Fruit fly (Drosophila melanogaster): ENCODE data around the gene CG6125.
A peak's percentile ranks its signal among the peaks of the same experiment; 100 is the strongest.

The CG6125 gene

dm6 chr3R:15418824-15419530, 12.1 kb upstream of the CG6125 start:
- TF ChIP-seq Dif (GFP tag; optimal IDR thresholded peaks at IDR 0.05; ENCODE audit: partially characterized antibody) (peak; percentile 3), br (GFP tag; optimal IDR thresholded peaks at IDR 0.05) (peak; percentile 1), ey (GFP tag; optimal IDR thresholded peaks at IDR 0.05) (peak; percentile 18), Jra (GFP tag; optimal IDR thresholded peaks at IDR 0.05) (no peak), h (GFP tag; optimal IDR thresholded peaks at IDR 0.05) (peak; percentile 8), Sp1 (GFP tag; optimal IDR thresholded peaks at IDR 0.05) (peak; percentile 67), foxo (GFP tag; optimal IDR thresholded peaks at IDR 0.05) (peak in 1 of 2 experiments; percentile 57), OdsH (GFP tag; optimal IDR thresholded peaks at IDR 0.05) (peak; percentile 42), CG32264 (GFP tag; optimal IDR thresholded peaks at IDR 0.05) (no peak), psq (GFP tag; optimal IDR thresholded peaks at IDR 0.05) (peak; percentile 23), dl (GFP tag; optimal IDR thresholded peaks at IDR 0.05; ENCODE audit: insufficient read depth in 1 of 2, partially characterized antibody in 2 of 2) (no peak), brk (GFP tag; optimal IDR thresholded peaks at IDR 0.05) (no peak), Hr78 (GFP tag; optimal IDR thresholded peaks at IDR 0.05) (no peak), rgr (GFP tag; optimal IDR thresholded peaks at IDR 0.05) (peak; percentile 38), sv (GFP tag; optimal IDR thresholded peaks at IDR 0.05) (peak; percentile 49), HLH106 (tag; optimal IDR thresholded peaks at IDR 0.05) (peak; percentile 46), Hnf4 (GFP tag; optimal IDR thresholded peaks at IDR 0.05) (no peak), woc (GFP tag; optimal IDR thresholded peaks at IDR 0.05) (peak; percentile 35)

- TF ChIP-seq ey (GFP tag; optimal IDR thresholded peaks at IDR 0.05) (no peak), Dfd (GFP tag; optimal IDR thresholded peaks at IDR 0.05) (peak; percentile 69), fru (GFP tag; optimal IDR thresholded peaks at IDR 0.05) (peak; percentile 49)
These were observed 11.2 kb upstream of the CG6125 start for dm6 chr3R:15417761-15418754.

dm6 chr3R:15414936-15415601, 8.2 kb upstream of the CG6125 start:
- TF ChIP-seq Dfd (GFP tag; optimal IDR thresholded peaks at IDR 0.05): peak; percentile 81
- TF ChIP-seq Myc (optimal IDR thresholded peaks at IDR 0.05): no peak

dm6 chr3R:15410689-15411587, 4.1 kb upstream of the CG6125 start:
- TF ChIP-seq Hnf4 (GFP tag; optimal IDR thresholded peaks at IDR 0.05) (no peak), dmrt93B (GFP tag; optimal IDR thresholded peaks at IDR 0.05) (no peak), Rel (GFP tag; optimal IDR thresholded peaks at IDR 0.05) (no peak), Rel (tag; optimal IDR thresholded peaks at IDR 0.05) (no peak), CG9705 (GFP tag; optimal IDR thresholded peaks at IDR 0.05) (no peak), Jra (GFP tag; optimal IDR thresholded peaks at IDR 0.05) (peak; percentile 30)

All from whole organism, wandering third instar larva.